Worm (Caenorhabditis elegans) whole organism, L3 larva: ENCODE results near the gene C06E1.1.

Experiments
- R02D3.7 ChIP-seq: fragments of 150-350 bp; optimal IDR thresholded peaks from 2 replicates; lab custom pipeline; 2014; ENCODE audit warnings: missing biosample characterization, missing genetic modification characterization
- ceh-16 ChIP-seq: sonication (generic microtip); optimal IDR thresholded peaks from 2 replicates; lab custom pipeline; 2017; ENCODE audit warnings: missing biosample characterization, missing genetic modification characterization
- ceh-82 ChIP-seq: fragments of 150-350 bp; optimal IDR thresholded peaks from 2 replicates; lab custom pipeline; 2014; ENCODE audit warnings: missing biosample characterization, missing genetic modification characterization
- jun-1 ChIP-seq: fragments of 150-350 bp; optimal IDR thresholded peaks from 2 replicates; lab custom pipeline; 2014; ENCODE audit warnings: missing biosample characterization, missing genetic modification reagents, missing genetic modification characterization
- nhr-12 ChIP-seq: fragments of 150-350 bp; optimal IDR thresholded peaks from 2 replicates; lab custom pipeline; 2014; ENCODE audit warnings: missing biosample characterization, missing genetic modification characterization
- nhr-237 ChIP-seq: fragments of 150-350 bp; optimal IDR thresholded peaks from 2 replicates; lab custom pipeline; 2014; ENCODE audit warnings: missing biosample characterization, missing genetic modification characterization

- TF ChIP-seq ceh-82 (no peak), nhr-237 (no peak), R02D3.7 (tag; lab: Kevin White, UChicago) (no peak), nhr-12 (tag; lab: Kevin White, UChicago) (no peak), ceh-16 (no peak), jun-1 (tag; lab: Kevin White, UChicago) (no peak)
Observed at ce11 chrIII:8593620-8594019, 12.0 kb upstream of the C06E1.1 start, which contains the start of gene C06E1.7.
